Fruit fly (Drosophila melanogaster) whole organism, embryonic: ENCODE measurements around the gene CG5334.

Experiments
- Atf-2 ChIP-seq: fragments of 200-800 bp; sonication (Bioruptor generic); optimal IDR thresholded peaks from 2 replicates; lab custom pipeline; 2016; ENCODE audit warnings: missing biosample characterization, missing genetic modification characterization
- C15 ChIP-seq: fragments of 200-800 bp; sonication (Bioruptor generic); IDR thresholded peaks from 3 replicates; pipeline ENCODE4 v1.3.6; 2022; ENCODE audit warnings: missing biosample characterization, missing genetic modification characterization
- CG10147 ChIP-seq: fragments of 200-800 bp; sonication (Bioruptor generic); optimal IDR thresholded peaks from 2 replicates; lab custom pipeline; 2019; ENCODE audit warnings: missing biosample characterization, mild to moderate bottlenecking, missing genetic modification characterization, moderate library complexity
- CG10274 ChIP-seq: fragments of 200-800 bp; sonication (Bioruptor generic); optimal IDR thresholded peaks from 3 replicates; lab custom pipeline; 2017; ENCODE audit warnings: missing biosample characterization, mild to moderate bottlenecking, missing genetic modification characterization
- CG10979 ChIP-seq: fragments of 200-800 bp; sonication (Bioruptor generic); optimal IDR thresholded peaks from 2 replicates; lab custom pipeline; 2018; ENCODE audit warnings: missing biosample characterization, mild to moderate bottlenecking, missing genetic modification characterization, moderate library complexity
- CG12155 ChIP-seq: fragments of 200-800 bp; sonication (Bioruptor generic); optimal IDR thresholded peaks from 3 replicates; lab custom pipeline; 2016; ENCODE audit warnings: missing biosample characterization, missing genetic modification characterization
- CG12391 ChIP-seq: fragments of 200-800 bp; sonication (Bioruptor generic); optimal IDR thresholded peaks from 3 replicates; lab custom pipeline; 2018; ENCODE audit warnings: missing biosample characterization, mild to moderate bottlenecking, missing genetic modification characterization, moderate library complexity
- CG12659 ChIP-seq: fragments of 200-800 bp; sonication (Bioruptor generic); optimal IDR thresholded peaks from 3 replicates; lab custom pipeline; 2017; ENCODE audit warnings: mild to moderate bottlenecking, missing biosample characterization, missing genetic modification reagents, missing genetic modification characterization
- CG14710 ChIP-seq: fragments of 200-800 bp; sonication (Bioruptor generic); optimal IDR thresholded peaks from 3 replicates; lab custom pipeline; 2019; ENCODE audit warnings: missing biosample characterization, mild to moderate bottlenecking, missing genetic modification characterization, moderate library complexity
- CG15011 ChIP-seq: fragments of 200-800 bp; sonication (Bioruptor generic); optimal IDR thresholded peaks from 3 replicates; lab custom pipeline; 2018; ENCODE audit warnings: missing biosample characterization, mild to moderate bottlenecking, missing genetic modification characterization
- CG16815 ChIP-seq: fragments of 200-800 bp; sonication (Bioruptor generic); optimal IDR thresholded peaks from 3 replicates; lab custom pipeline; 2017; ENCODE audit warnings: missing biosample characterization, mild to moderate bottlenecking, missing genetic modification characterization
- CG2120 ChIP-seq: fragments of 200-800 bp; sonication (Bioruptor generic); optimal IDR thresholded peaks from 3 replicates; lab custom pipeline; 2016; ENCODE audit warnings: missing biosample characterization, missing genetic modification characterization
- CG2202 ChIP-seq: fragments of 200-800 bp; sonication (Bioruptor generic); optimal IDR thresholded peaks from 2 replicates; lab custom pipeline; 2018; ENCODE audit warnings: missing biosample characterization, mild to moderate bottlenecking, missing genetic modification characterization
- CG2875 ChIP-seq: fragments of 200-800 bp; sonication (Bioruptor generic); optimal IDR thresholded peaks from 2 replicates; lab custom pipeline; 2017; ENCODE audit warnings: missing biosample characterization, mild to moderate bottlenecking, missing genetic modification characterization, missing genetic modification reagents
- CG31224 ChIP-seq: fragments of 200-800 bp; sonication (Bioruptor generic); IDR thresholded peaks from 2 replicates; pipeline ENCODE4 v1.3.6; 2022; ENCODE audit warnings: missing biosample characterization, missing genetic modification characterization
- CG3407 ChIP-seq: fragments of 200-800 bp; sonication (Bioruptor generic); optimal IDR thresholded peaks from 2 replicates; lab custom pipeline; 2018; ENCODE audit warnings: missing biosample characterization, mild to moderate bottlenecking, missing genetic modification characterization
- CG4404 ChIP-seq: fragments of 200-800 bp; sonication (Bioruptor generic); IDR thresholded peaks from 2 replicates; pipeline ENCODE4 v1.3.6; 2022; ENCODE audit warnings: missing biosample characterization, missing genetic modification characterization
- CG4617 ChIP-seq: fragments of 200-800 bp; sonication (Bioruptor generic); optimal IDR thresholded peaks from 3 replicates; lab custom pipeline; 2016; ENCODE audit warnings: missing biosample characterization, missing genetic modification characterization, borderline replicate concordance
- CG6254 ChIP-seq: fragments of 200-800 bp; sonication (Bioruptor generic); optimal IDR thresholded peaks from 3 replicates; lab custom pipeline; 2017; ENCODE audit warnings: mild to moderate bottlenecking, missing biosample characterization, missing genetic modification reagents, missing genetic modification characterization
- CG7839 ChIP-seq: fragments of 200-800 bp; sonication (Bioruptor generic); optimal IDR thresholded peaks from 3 replicates; lab custom pipeline; 2018; ENCODE audit warnings: missing biosample characterization, mild to moderate bottlenecking, missing genetic modification characterization, moderate library complexity
- CG8089 ChIP-seq: fragments of 200-800 bp; sonication (Bioruptor generic); optimal IDR thresholded peaks from 3 replicates; lab custom pipeline; 2016; ENCODE audit warnings: missing biosample characterization, missing genetic modification characterization
- CG8388 ChIP-seq: fragments of 200-800 bp; sonication (Bioruptor generic); optimal IDR thresholded peaks from 2 replicates; lab custom pipeline; 2019; ENCODE audit warnings: missing biosample characterization, mild to moderate bottlenecking, missing genetic modification characterization, moderate library complexity
- CG8944 ChIP-seq: fragments of 200-800 bp; sonication (Bioruptor generic); optimal IDR thresholded peaks from 3 replicates; lab custom pipeline; 2016; ENCODE audit warnings: missing biosample characterization, missing genetic modification characterization
- CG9215 ChIP-seq: fragments of 200-800 bp; sonication (Bioruptor generic); IDR thresholded peaks from 2 replicates; pipeline ENCODE4 v1.3.6; 2022; ENCODE audit warnings: missing biosample characterization, missing genetic modification characterization
- CG9817 ChIP-seq: fragments of 200-800 bp; sonication (Bioruptor generic); optimal IDR thresholded peaks from 2 replicates; lab custom pipeline; 2018; ENCODE audit warnings: missing biosample characterization, mild to moderate bottlenecking, missing genetic modification characterization, moderate library complexity
- Dad ChIP-seq: fragments of 200-800 bp; sonication (Bioruptor generic); optimal IDR thresholded peaks from 3 replicates; lab custom pipeline; 2016; ENCODE audit warnings: missing biosample characterization, missing genetic modification characterization
- Dbx ChIP-seq: fragments of 200-800 bp; sonication (Bioruptor generic); IDR thresholded peaks from 3 replicates; pipeline ENCODE4 v1.3.6; 2022; ENCODE audit warnings: missing biosample characterization, missing genetic modification characterization
- H15 ChIP-seq: fragments of 200-800 bp; sonication (Bioruptor generic); IDR thresholded peaks from 3 replicates; pipeline ENCODE4 v1.3.6; 2022; ENCODE audit warnings: missing biosample characterization, missing genetic modification characterization
- HHEX ChIP-seq: fragments of 200-800 bp; sonication (Bioruptor generic); optimal IDR thresholded peaks from 3 replicates; lab custom pipeline; 2017; ENCODE audit warnings: missing biosample characterization, mild to moderate bottlenecking, missing genetic modification characterization, missing genetic modification reagents
- HLH3B ChIP-seq: fragments of 200-800 bp; sonication (Bioruptor generic); IDR thresholded peaks from 2 replicates; pipeline ENCODE4 v1.3.6; 2022; ENCODE audit warnings: missing biosample characterization, missing genetic modification characterization
- Myb ChIP-seq: fragments of 200-800 bp; sonication (Bioruptor generic); optimal IDR thresholded peaks from 2 replicates; lab custom pipeline; 2016; ENCODE audit warnings: missing biosample characterization, missing genetic modification characterization
- Rx ChIP-seq: fragments of 200-800 bp; sonication (Bioruptor generic); IDR thresholded peaks from 2 replicates; pipeline ENCODE4 v1.3.6; 2022; ENCODE audit warnings: missing biosample characterization, missing genetic modification characterization
- Tbp ChIP-seq: fragments of >200 bp; optimal IDR thresholded peaks from 2 replicates; lab custom pipeline; 2018; ENCODE audit warnings: missing biosample characterization, missing genetic modification characterization
- bab2 ChIP-seq: fragments of 200-800 bp; sonication (Bioruptor generic); optimal IDR thresholded peaks from 2 replicates; lab custom pipeline; 2016; ENCODE audit warnings: missing biosample characterization, missing genetic modification characterization
- cato ChIP-seq: fragments of 200-800 bp; sonication (Bioruptor generic); optimal IDR thresholded peaks from 2 replicates; lab custom pipeline; 2016; ENCODE audit warnings: missing biosample characterization, missing genetic modification characterization, borderline replicate concordance
- crc ChIP-seq: fragments of 200-800 bp; sonication (Bioruptor generic); optimal IDR thresholded peaks from 2 replicates; lab custom pipeline; 2016; ENCODE audit warnings: missing biosample characterization, missing genetic modification characterization
- crp ChIP-seq, 2 experiments: fragments of 200-800 bp; sonication (Bioruptor generic); optimal IDR thresholded peaks; 2 replicates in 1 of 2; 3 replicates in 1 of 2; lab custom pipeline; 2017; ENCODE audit warnings: missing biosample characterization in 2 of 2, missing genetic modification characterization in 2 of 2, mild to moderate bottlenecking in 1 of 2, moderate library complexity in 1 of 2
- fd64A ChIP-seq: fragments of 200-800 bp; sonication (Bioruptor generic); optimal IDR thresholded peaks from 3 replicates; lab custom pipeline; 2018; ENCODE audit warnings: missing biosample characterization, mild to moderate bottlenecking, missing genetic modification characterization
- grn ChIP-seq: fragments of 200-800 bp; sonication (Bioruptor generic); optimal IDR thresholded peaks from 3 replicates; lab custom pipeline; 2017; ENCODE audit warnings: missing biosample characterization, missing genetic modification characterization
- gsb ChIP-seq: fragments of 200-800 bp; sonication (Bioruptor generic); IDR thresholded peaks from 2 replicates; pipeline ENCODE4 v1.3.6; 2022; ENCODE audit warnings: missing biosample characterization, missing genetic modification characterization
- hkb ChIP-seq, 2 experiments: fragments of 200-800 bp in 1 of 2; fragments of >200 bp in 1 of 2; sonication (Bioruptor generic) in 1 of 2; IDR thresholded peaks in 1 of 2; optimal IDR thresholded peaks in 1 of 2; 2 replicates each; pipeline versions ENCODE4 v1.3.6 to Lab custom; 2017 to 2022; ENCODE audit warnings: missing biosample characterization in 1 of 2, missing genetic modification characterization in 1 of 2
- prd ChIP-seq, 3 experiments: fragments of >200 bp in 2 of 3; fragments of 200-800 bp in 1 of 3; sonication (Bioruptor generic) in 1 of 3; optimal IDR thresholded peaks in 2 of 3; IDR thresholded peaks in 1 of 3; 2 replicates in 2 of 3; 3 replicates in 1 of 3; pipeline versions ENCODE4 v1.3.6 to Lab custom; 2017 to 2022; ENCODE audit warnings: missing biosample characterization in 1 of 3, missing genetic modification characterization in 1 of 3
- rib ChIP-seq: fragments of 200-800 bp; sonication (Bioruptor generic); IDR thresholded peaks from 2 replicates; pipeline ENCODE4 v1.3.6; 2022; ENCODE audit warnings: missing biosample characterization, missing genetic modification characterization
- salm ChIP-seq: fragments of 200-800 bp; sonication (Bioruptor generic); optimal IDR thresholded peaks from 2 replicates; lab custom pipeline; 2018; ENCODE audit warnings: missing biosample characterization, mild to moderate bottlenecking, missing genetic modification characterization
- sim ChIP-seq: fragments of 200-800 bp; sonication (Bioruptor generic); IDR thresholded peaks from 2 replicates; pipeline ENCODE4 v1.3.6; 2022; ENCODE audit warnings: missing biosample characterization, missing genetic modification characterization
- slou ChIP-seq: fragments of 200-800 bp; sonication (Bioruptor generic); optimal IDR thresholded peaks from 3 replicates; lab custom pipeline; 2016; ENCODE audit warnings: missing biosample characterization, missing genetic modification characterization
- sna ChIP-seq: fragments of 200-800 bp; sonication (Bioruptor generic); IDR thresholded peaks from 2 replicates; pipeline ENCODE4 v1.3.6; 2022; ENCODE audit warnings: missing biosample characterization, missing genetic modification characterization; ENCODE audit not compliant: partially characterized antibody
- tx ChIP-seq: fragments of 200-800 bp; sonication (Bioruptor generic); optimal IDR thresholded peaks from 2 replicates; lab custom pipeline; 2016; ENCODE audit warnings: missing biosample characterization, missing genetic modification characterization
- wek ChIP-seq: fragments of 200-800 bp; sonication (Bioruptor generic); optimal IDR thresholded peaks from 3 replicates; lab custom pipeline; 2018; ENCODE audit warnings: missing biosample characterization, mild to moderate bottlenecking, missing genetic modification characterization, moderate library complexity
- zen2 ChIP-seq: fragments of 200-800 bp; sonication (Bioruptor generic); IDR thresholded peaks from 3 replicates; pipeline ENCODE4 v1.3.6; 2022; ENCODE audit warnings: missing biosample characterization, missing genetic modification characterization; ENCODE audit not compliant: partially characterized antibody

CG5334 gene

dm6 chrX:14743819-14744218 lies 31.3 kb upstream of the CG5334 start (continued):
- peak; percentile 12; the same call in 1 of the 2 replicates for TF ChIP-seq CG31224 (GFP tag; lab: Robert Waterston, UW)
- TF ChIP-seq Atf-2 (GFP tag; lab: Kevin White, UChicago), result no peak
- peak; percentile 15 for TF ChIP-seq CG2875 (GFP tag; lab: Kevin White, UChicago)
- TF ChIP-seq tx, result no peak
- TF ChIP-seq wek (GFP tag; lab: Kevin White, UChicago), result no peak
- no peak for TF ChIP-seq sim (GFP tag; lab: Robert Waterston, UW)
- TF ChIP-seq CG16815 (GFP tag; lab: Kevin White, UChicago), result peak; percentile 34
- peak; percentile 41 for TF ChIP-seq HHEX
- no peak for TF ChIP-seq Tbp (GFP tag; lab: Kevin White, UChicago)
- TF ChIP-seq prd (optimal IDR thresholded peaks at IDR 0.05; lab: Kevin White, UChicago), result no peak
- TF ChIP-seq prd (GFP tag; IDR thresholded peaks at IDR 0.05; lab: Robert Waterston, UW), result peak; percentile 77
- TF ChIP-seq Rx, result no peak
- TF ChIP-seq crc (GFP tag; lab: Kevin White, UChicago), result no peak
- TF ChIP-seq CG12155, result peak; percentile 2
- TF ChIP-seq CG2202, result peak; percentile 32
- TF ChIP-seq CG10147 (GFP tag; lab: Kevin White, UChicago), result peak; percentile 7
- no peak for TF ChIP-seq Myb (GFP tag; lab: Kevin White, UChicago)
- no peak for TF ChIP-seq sna
- TF ChIP-seq cato (GFP tag; lab: Kevin White, UChicago), result no peak
- no peak for TF ChIP-seq Dad (GFP tag; lab: Kevin White, UChicago)
- no peak for TF ChIP-seq bab2 (GFP tag; lab: Kevin White, UChicago)
- TF ChIP-seq CG14710 (tag; lab: Kevin White, UChicago), result peak; percentile 68
- TF ChIP-seq CG9215 (GFP tag; lab: Robert Waterston, UW), result peak; percentile 38
- TF ChIP-seq CG8089 (GFP tag; lab: Kevin White, UChicago), result no peak
- TF ChIP-seq CG10979, result peak; percentile 80
- TF ChIP-seq CG8944, result no peak
- TF ChIP-seq CG4617 (GFP tag; lab: Kevin White, UChicago), result no peak
- TF ChIP-seq HLH3B (GFP tag; lab: Robert Waterston, UW), result peak; percentile 56; the same call in 1 of the 2 replicates
- TF ChIP-seq CG12391, result peak; percentile 58
- TF ChIP-seq CG3407 (GFP tag; lab: Kevin White, UChicago), result peak; percentile 25
- peak; percentile 14 for TF ChIP-seq CG15011 (GFP tag; lab: Kevin White, UChicago)
- TF ChIP-seq Dbx, result no peak
- 0 out of 3 replicates have a peak, but pooled peaks have one; percentile 16 for TF ChIP-seq H15 (GFP tag; lab: Robert Waterston, UW)
- TF ChIP-seq fd64A (GFP tag; lab: Kevin White, UChicago), result no peak
- no peak for TF ChIP-seq salm (tag; lab: Kevin White, UChicago)
- no peak for TF ChIP-seq gsb
- TF ChIP-seq CG8388 (GFP tag; lab: Kevin White, UChicago), result peak; percentile 56
- TF ChIP-seq CG4404 (GFP tag; lab: Robert Waterston, UW), result peak; percentile 70
- no peak for TF ChIP-seq hkb (optimal IDR thresholded peaks at IDR 0.05; lab: Kevin White, UChicago)
- TF ChIP-seq hkb (GFP tag; IDR thresholded peaks at IDR 0.05; lab: Robert Waterston, UW), result peak; percentile 64
- TF ChIP-seq C15, result no peak
- peak; percentile 73 for TF ChIP-seq CG7839 (tag; lab: Kevin White, UChicago)
- no peak for TF ChIP-seq grn
- TF ChIP-seq CG9817 (tag; lab: Kevin White, UChicago), result peak; percentile 24
- peak; percentile 34 for TF ChIP-seq CG6254 (GFP tag; lab: Kevin White, UChicago)
- no peak for TF ChIP-seq crp (GFP tag; optimal IDR thresholded peaks at IDR 0.05; lab: Kevin White, UChicago)
- TF ChIP-seq CG12659, result peak; percentile 29
- peak; percentile 15 for TF ChIP-seq CG2120 (GFP tag; lab: Kevin White, UChicago)
- no peak for TF ChIP-seq CG10274
- TF ChIP-seq slou, result no peak
- no peak for TF ChIP-seq zen2
- no peak for TF ChIP-seq rib
